Fruit fly (Drosophila melanogaster): ENCODE results near the gene run.

DNA sequence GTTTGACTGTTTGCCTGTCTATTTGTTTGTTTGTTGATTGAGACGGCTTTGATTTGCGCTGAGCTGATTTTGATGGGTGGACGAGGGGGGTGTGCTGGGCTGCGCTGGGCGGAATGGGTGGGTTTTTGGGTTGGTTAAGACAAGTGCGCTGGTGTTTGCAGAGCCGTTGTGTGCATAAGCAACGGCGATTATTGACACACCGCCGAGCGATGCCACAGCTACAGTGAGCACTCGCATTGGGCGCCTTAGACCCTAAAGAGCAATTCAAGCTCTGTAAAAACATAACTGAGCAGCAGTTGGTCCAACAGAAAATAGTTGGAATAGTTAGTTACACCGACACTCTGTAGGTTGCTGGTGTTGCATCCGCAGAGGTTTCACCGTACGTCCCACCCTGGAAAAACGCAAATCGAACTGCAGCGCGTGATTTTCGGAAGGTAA, 35.5 kb upstream of the run start:
- TF ChIP-seq sage (GFP tag; optimal IDR thresholded peaks at IDR 0.05) = no peak
- peak; percentile 72 for TF ChIP-seq h (GFP tag; optimal IDR thresholded peaks at IDR 0.05)
- peak; percentile 23 for TF ChIP-seq sv (GFP tag; optimal IDR thresholded peaks at IDR 0.05)
- no peak for TF ChIP-seq lola (GFP tag; optimal IDR thresholded peaks at IDR 0.05)
- TF ChIP-seq jim (GFP tag; optimal IDR thresholded peaks at IDR 0.05) = no peak
- no peak for TF ChIP-seq Vsx2 (GFP tag; optimal IDR thresholded peaks at IDR 0.05; ENCODE audit: partially characterized antibody)
- TF ChIP-seq Mio (GFP tag; optimal IDR thresholded peaks at IDR 0.05) = no peak
- peak; percentile 44 for TF ChIP-seq br (GFP tag; optimal IDR thresholded peaks at IDR 0.05)
- TF ChIP-seq brk (GFP tag; optimal IDR thresholded peaks at IDR 0.05) = no peak
- TF ChIP-seq dsf (GFP tag; optimal IDR thresholded peaks at IDR 0.05; ENCODE audit: borderline replicate concordance) = no peak

Data from whole organism, wandering third instar larva.